Worm (Caenorhabditis elegans): ENCODE measurements around the gene fipr-12.

DNA sequence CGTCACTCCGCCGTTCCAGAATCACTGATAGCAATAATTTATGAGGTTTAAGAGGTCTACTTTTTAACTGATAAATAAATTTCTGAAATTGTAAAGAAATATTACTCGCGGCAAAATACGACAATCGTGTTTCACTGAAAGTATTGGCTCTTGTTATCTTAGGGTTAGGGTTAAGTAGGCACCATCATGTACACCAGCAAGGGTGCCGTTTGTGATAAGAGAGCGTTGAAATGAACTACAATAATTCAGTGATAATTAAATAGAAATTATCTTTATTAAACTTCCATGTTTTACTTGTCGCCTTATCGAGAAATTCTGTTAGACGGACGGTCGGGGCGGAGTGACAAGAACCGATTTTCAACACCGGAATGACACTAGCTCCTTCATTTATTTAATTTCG, 17.5 kb upstream of the fipr-12 start:
- TF ChIP-seq swsn-7 (tag; optimal IDR thresholded peaks at IDR 0.05) (no peak), nhr-28 (tag; optimal IDR thresholded peaks at IDR 0.05) (no peak), unc-62 (GFP tag; optimal IDR thresholded peaks at IDR 0.05) (no peak), unc-86 (tag; optimal IDR thresholded peaks at IDR 0.05) (no peak), pag-3 (tag; optimal IDR thresholded peaks at IDR 0.05; ENCODE audit: borderline replicate concordance, insufficient read depth) (no peak), skn-1 (tag; optimal IDR thresholded peaks at IDR 0.05) (no peak), C16A3.4 (tag; optimal IDR thresholded peaks at IDR 0.05) (no peak), ztf-11 (tag; optimal IDR thresholded peaks at IDR 0.05) (no peak), fkh-10 (GFP tag; optimal IDR thresholded peaks at IDR 0.05) (no peak), tbx-2 (tag; optimal IDR thresholded peaks at IDR 0.05) (no peak), nhr-11 (tag; optimal IDR thresholded peaks at IDR 0.05) (no peak)

All from whole organism, L1 larva.